Fruit fly (Drosophila melanogaster): ENCODE results near the gene mRpL36.
A peak's percentile ranks its signal among the peaks of the same experiment; 100 is the strongest.

mRpL36 gene

DNA sequence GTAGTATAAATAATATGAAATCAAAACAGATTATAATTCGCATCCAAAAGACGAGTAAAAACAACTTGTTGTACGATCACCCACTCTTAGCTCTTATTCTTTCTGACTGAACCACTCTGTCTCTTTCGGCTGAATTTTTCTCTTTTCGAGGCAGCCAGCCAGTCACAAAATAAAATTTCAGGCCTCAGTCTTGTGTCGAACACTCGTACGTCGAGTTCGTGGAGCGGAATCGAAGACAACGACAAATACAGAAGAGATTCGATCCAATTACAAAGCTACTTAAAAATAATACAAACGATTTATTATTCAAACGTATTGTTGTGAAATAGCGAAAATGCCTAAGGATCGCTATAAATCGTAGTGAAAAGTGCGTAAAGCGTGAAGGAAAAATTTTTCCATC lies 47.7 kb downstream of the mRpL36 start (continued):
- TF ChIP-seq salr (GFP tag; optimal IDR thresholded peaks at IDR 0.05) (no peak), CG15336 (GFP tag; IDR thresholded peaks at IDR 0.05) (peak; percentile 67; the same call in 1 of the 2 replicates), CG1621 (tag; optimal IDR thresholded peaks at IDR 0.05) (no peak), Sox14 (GFP tag; optimal IDR thresholded peaks at IDR 0.05) (peak; percentile 15), esn (GFP tag; optimal IDR thresholded peaks at IDR 0.05) (peak; percentile 17), Met (GFP tag; optimal IDR thresholded peaks at IDR 0.05) (no peak), CG11294 (GFP tag; IDR thresholded peaks at IDR 0.05) (no peak), CG8319 (GFP tag; optimal IDR thresholded peaks at IDR 0.05) (no peak), CG16779 (tag; optimal IDR thresholded peaks at IDR 0.05) (no peak), spab (GFP tag; optimal IDR thresholded peaks at IDR 0.05) (no peak), cyc (GFP tag; optimal IDR thresholded peaks at IDR 0.05) (no peak), net (GFP tag; optimal IDR thresholded peaks at IDR 0.05) (no peak), vri (GFP tag; optimal IDR thresholded peaks at IDR 0.05) (peak; percentile 57), CG31627 (GFP tag; optimal IDR thresholded peaks at IDR 0.05) (no peak)

DNA sequence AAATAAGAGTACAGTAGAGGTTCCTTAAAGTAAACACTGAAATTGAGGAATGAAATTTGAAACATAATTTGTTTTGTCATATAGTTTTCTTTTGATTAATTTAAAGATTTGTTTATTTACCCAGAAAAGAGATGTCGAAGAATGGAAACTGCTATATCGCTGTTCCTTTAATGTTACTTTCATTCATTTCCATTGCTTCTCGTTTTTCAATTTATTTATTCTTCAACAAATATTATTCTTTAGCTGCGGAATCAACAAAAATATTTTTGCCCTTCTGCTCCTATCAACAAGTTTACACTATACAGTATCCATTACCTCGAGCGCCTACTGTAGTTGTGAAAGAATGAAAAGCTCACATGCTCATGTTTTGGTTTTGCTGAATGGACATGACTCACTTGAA lies 48.8 kb downstream of the mRpL36 start:
- TF ChIP-seq OdsH (GFP tag; optimal IDR thresholded peaks at IDR 0.05), result no peak
- TF ChIP-seq CG8319 (GFP tag; optimal IDR thresholded peaks at IDR 0.05), result no peak
- no peak for TF ChIP-seq CG6854 (GFP tag; optimal IDR thresholded peaks at IDR 0.05)
- no peak for TF ChIP-seq dac (GFP tag; optimal IDR thresholded peaks at IDR 0.05)
- peak; percentile 1 for TF ChIP-seq CG11902 (GFP tag; optimal IDR thresholded peaks at IDR 0.05)
- peak; percentile 5 for TF ChIP-seq CG6276 (GFP tag; optimal IDR thresholded peaks at IDR 0.05)
- TF ChIP-seq acj6 (GFP tag; optimal IDR thresholded peaks at IDR 0.05), result peak; percentile 21
- no peak for TF ChIP-seq fkh (GFP tag; optimal IDR thresholded peaks at IDR 0.05)
- no peak for TF ChIP-seq Gug (GFP tag; IDR thresholded peaks at IDR 0.05)
- 0 out of 3 replicates have a peak, but pooled peaks have one; percentile 14 for TF ChIP-seq CG6163 (GFP tag; IDR thresholded peaks at IDR 0.05)
- TF ChIP-seq spab (GFP tag; optimal IDR thresholded peaks at IDR 0.05), result peak; percentile 0
- TF ChIP-seq fd85E (GFP tag; optimal IDR thresholded peaks at IDR 0.05), result no peak
- peak; percentile 39 for TF ChIP-seq esn (GFP tag; optimal IDR thresholded peaks at IDR 0.05)
- no peak for TF ChIP-seq net (GFP tag; optimal IDR thresholded peaks at IDR 0.05)
- TF ChIP-seq Hr4 (GFP tag; optimal IDR thresholded peaks at IDR 0.05), result peak; percentile 20
- TF ChIP-seq CG9139 (GFP tag; optimal IDR thresholded peaks at IDR 0.05), result no peak
- no peak for TF ChIP-seq Sox102F (GFP tag; optimal IDR thresholded peaks at IDR 0.05)
- no peak for TF ChIP-seq eg (GFP tag; IDR thresholded peaks at IDR 0.05)
- TF ChIP-seq CG3032 (tag; optimal IDR thresholded peaks at IDR 0.05), result peak; percentile 29
- no peak for TF ChIP-seq Sox14 (GFP tag; optimal IDR thresholded peaks at IDR 0.05)
- TF ChIP-seq dsx (GFP tag; optimal IDR thresholded peaks at IDR 0.05; ENCODE audit: poor library complexity, severe bottlenecking), result peak; percentile 37
- no peak for TF ChIP-seq fd59A (GFP tag; optimal IDR thresholded peaks at IDR 0.05)
- TF ChIP-seq vri (GFP tag; optimal IDR thresholded peaks at IDR 0.05), result no peak
- TF ChIP-seq CG11294 (GFP tag; IDR thresholded peaks at IDR 0.05), result no peak
- TF ChIP-seq topi (GFP tag; optimal IDR thresholded peaks at IDR 0.05), result peak; percentile 38
- TF ChIP-seq CG32006 (GFP tag; optimal IDR thresholded peaks at IDR 0.05), result peak; percentile 33
- no peak for TF ChIP-seq CG8632 (GFP tag; optimal IDR thresholded peaks at IDR 0.05)
- TF ChIP-seq cyc (GFP tag; optimal IDR thresholded peaks at IDR 0.05), result peak; percentile 12
- TF ChIP-seq ss (GFP tag; optimal IDR thresholded peaks at IDR 0.05), result peak in 1 of 2 experiments; percentile 31
- TF ChIP-seq Ets96B (tag; optimal IDR thresholded peaks at IDR 0.05), result peak; percentile 4
- TF ChIP-seq svp (GFP tag), result peak; percentile 33
- TF ChIP-seq Sox15 (GFP tag; optimal IDR thresholded peaks at IDR 0.05), result no peak
- peak; percentile 17 for TF ChIP-seq CG10631 (GFP tag; optimal IDR thresholded peaks at IDR 0.05)
- TF ChIP-seq Smox (GFP tag; optimal IDR thresholded peaks at IDR 0.05), result no peak
- no peak for TF ChIP-seq CG16779 (tag; optimal IDR thresholded peaks at IDR 0.05)
- TF ChIP-seq Hr39 (GFP tag; optimal IDR thresholded peaks at IDR 0.05), result peak; percentile 8
- TF ChIP-seq Hr38 (GFP tag; optimal IDR thresholded peaks at IDR 0.05), result no peak
- peak; percentile 10 for TF ChIP-seq CG7368 (GFP tag; optimal IDR thresholded peaks at IDR 0.05)
- TF ChIP-seq Eip93F (GFP tag; optimal IDR thresholded peaks at IDR 0.05), result no peak
- no peak for TF ChIP-seq CG10669 (GFP tag; optimal IDR thresholded peaks at IDR 0.05)
- TF ChIP-seq salr (GFP tag; optimal IDR thresholded peaks at IDR 0.05), result no peak
- peak; percentile 21 for TF ChIP-seq CG11762 (GFP tag; optimal IDR thresholded peaks at IDR 0.05; ENCODE audit: insufficient read depth)
- no peak for TF ChIP-seq Blimp-1 (GFP tag; optimal IDR thresholded peaks at IDR 0.05)
- TF ChIP-seq CG6808 (GFP tag; optimal IDR thresholded peaks at IDR 0.05), result peak; percentile 28
- TF ChIP-seq achi (GFP tag; optimal IDR thresholded peaks at IDR 0.05), result peak; percentile 9

Data from whole organism, prepupa.